Worm (Caenorhabditis elegans): ENCODE results near the gene C09E7.8.

DNA sequence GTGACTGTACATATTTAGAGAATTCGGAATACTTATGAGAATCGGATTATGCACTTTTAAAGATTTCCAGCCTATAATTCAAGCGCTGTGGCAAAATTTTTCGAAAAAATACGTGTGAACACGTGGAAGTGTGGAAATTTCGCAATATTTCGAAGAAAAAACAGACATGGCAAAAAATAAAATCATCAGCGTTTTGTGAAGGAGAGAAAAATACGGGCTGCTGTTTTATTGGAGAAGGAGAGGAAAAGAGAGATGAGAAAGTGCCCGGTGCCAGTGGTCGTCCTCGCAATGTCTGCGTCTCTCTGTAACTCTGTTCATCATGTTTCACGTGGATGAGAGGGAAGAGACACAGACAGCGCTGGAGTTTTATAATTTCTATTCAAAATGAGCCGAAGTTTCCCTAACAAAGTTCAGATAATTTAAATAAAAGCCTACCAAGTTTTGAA lies 47.7 kb upstream of the C09E7.8 start:
- TF ChIP-seq hnd-1 (tag; optimal IDR thresholded peaks at IDR 0.05) (no peak), tbx-37 (GFP tag; conservative IDR thresholded peaks at IDR 0.05) (no peak), ama-1 (optimal IDR thresholded peaks at IDR 0.05) (no peak), flt-1 (GFP tag; IDR thresholded peaks at IDR 0.05) (no peak), ceh-13 (GFP tag; optimal IDR thresholded peaks at IDR 0.05) (no peak), scrt-1 (GFP tag; IDR thresholded peaks at IDR 0.05) (no peak), F13C5.2 (tag; optimal IDR thresholded peaks at IDR 0.05) (peak; percentile 34), aly-1 (tag; optimal IDR thresholded peaks at IDR 0.05) (no peak), hmbx-1 (tag; optimal IDR thresholded peaks at IDR 0.05) (no peak), ets-7 (tag; optimal IDR thresholded peaks at IDR 0.05) (no peak)

Measured in whole organism, early embryonic.